Worm (Caenorhabditis elegans) whole organism, L2 larva: ENCODE data around the gene unc-64.

Experiments
- C34F6.9 ChIP-seq: fragments of 150-350 bp; optimal IDR thresholded peaks from 2 replicates; lab custom pipeline; 2014; ENCODE audit warnings: missing biosample characterization, missing genetic modification characterization
- F13H6.1 ChIP-seq: sonication (generic microtip); optimal IDR thresholded peaks from 2 replicates; lab custom pipeline; 2016; ENCODE audit warnings: missing genetic modification characterization, missing compliant biosample characterization
- R02D3.7 ChIP-seq: fragments of 150-350 bp; optimal IDR thresholded peaks from 2 replicates; lab custom pipeline; 2014; ENCODE audit warnings: missing biosample characterization, missing genetic modification characterization
- Y55F3AM.14 ChIP-seq: fragments of 200-800 bp; sonication (Bioruptor generic); optimal IDR thresholded peaks from 2 replicates; lab custom pipeline; 2018; ENCODE audit warnings: mild to moderate bottlenecking, missing genetic modification characterization, missing compliant biosample characterization
- ZK546.5 ChIP-seq: sonication (generic microtip); optimal IDR thresholded peaks from 2 replicates; lab custom pipeline; 2017; ENCODE audit warnings: missing biosample characterization, missing genetic modification characterization
- alr-1 ChIP-seq: fragments of 150-350 bp; optimal IDR thresholded peaks from 2 replicates; lab custom pipeline; 2014; ENCODE audit warnings: missing biosample characterization, missing genetic modification characterization
- aly-2 ChIP-seq: fragments of 150-350 bp; optimal IDR thresholded peaks from 2 replicates; lab custom pipeline; 2014; ENCODE audit warnings: missing biosample characterization, missing genetic modification characterization
- ama-1 ChIP-seq: fragments of 150-350 bp; optimal IDR thresholded peaks from 2 replicates; lab custom pipeline; 2018; ENCODE audit warnings: inconsistent platforms
- blmp-1 ChIP-seq: sonication (generic microtip); optimal IDR thresholded peaks from 2 replicates; lab custom pipeline; 2017; ENCODE audit warnings: missing genetic modification characterization, mild to moderate bottlenecking, missing compliant biosample characterization, antibody characterized with exemption, moderate library complexity; ENCODE audit not compliant: insufficient read depth
- ceh-16 ChIP-seq: fragments of 150-350 bp; optimal IDR thresholded peaks from 2 replicates; lab custom pipeline; 2014; ENCODE audit warnings: missing biosample characterization, missing genetic modification characterization
- ceh-82 ChIP-seq: fragments of 150-350 bp; optimal IDR thresholded peaks from 2 replicates; lab custom pipeline; 2014; ENCODE audit warnings: missing biosample characterization, missing genetic modification characterization
- crh-2 ChIP-seq: sonication (generic microtip); optimal IDR thresholded peaks from 2 replicates; lab custom pipeline; 2017; ENCODE audit warnings: missing biosample characterization, missing genetic modification characterization
- dmd-4 ChIP-seq: sonication (generic microtip); optimal IDR thresholded peaks from 2 replicates; lab custom pipeline; 2017; ENCODE audit warnings: missing biosample characterization, missing genetic modification characterization
- egl-27 ChIP-seq: sonication (generic microtip); optimal IDR thresholded peaks from 3 replicates; lab custom pipeline; 2017; ENCODE audit warnings: missing biosample characterization, missing genetic modification reagents, missing genetic modification characterization
- elt-1 ChIP-seq: fragments of 150-350 bp; optimal IDR thresholded peaks from 2 replicates; lab custom pipeline; 2014; ENCODE audit warnings: missing biosample characterization, missing genetic modification characterization
- elt-3 ChIP-seq: sonication (generic microtip); optimal IDR thresholded peaks from 2 replicates; lab custom pipeline; 2017; ENCODE audit warnings: missing biosample characterization, missing genetic modification characterization
- fos-1 ChIP-seq: fragments of 150-350 bp; optimal IDR thresholded peaks from 2 replicates; lab custom pipeline; 2014; ENCODE audit warnings: missing biosample characterization, missing genetic modification characterization
- gmeb-1 ChIP-seq: fragments of 150-350 bp; optimal IDR thresholded peaks from 2 replicates; lab custom pipeline; 2014; ENCODE audit warnings: missing biosample characterization, missing genetic modification characterization
- lin-11 ChIP-seq: fragments of 150-350 bp; sonication (generic microtip); optimal IDR thresholded peaks from 2 replicates; lab custom pipeline; 2014; ENCODE audit warnings: missing biosample characterization, missing genetic modification characterization, inconsistent platforms, mixed read lengths
- lin-13 ChIP-seq: fragments of 150-350 bp; optimal IDR thresholded peaks from 2 replicates; lab custom pipeline; 2014; ENCODE audit warnings: missing biosample characterization, missing genetic modification reagents, missing genetic modification characterization
- lsy-2 ChIP-seq, 2 experiments: fragments of 150-350 bp in 1 of 2; sonication (generic microtip) in 1 of 2; optimal IDR thresholded peaks; 2 replicates each; lab custom pipeline; 2014 to 2017; ENCODE audit warnings: missing biosample characterization in 2 of 2, missing genetic modification characterization in 2 of 2
- mab-5 ChIP-seq: fragments of 150-350 bp; optimal IDR thresholded peaks from 2 replicates; lab custom pipeline; 2014; ENCODE audit warnings: missing biosample characterization, missing genetic modification characterization
- mbf-1 ChIP-seq: sonication (generic microtip); optimal IDR thresholded peaks from 2 replicates; lab custom pipeline; 2017; ENCODE audit warnings: missing biosample characterization, missing genetic modification characterization
- mdl-1 ChIP-seq, 2 experiments: fragments of 150-350 bp in 1 of 2; sonication (generic microtip) in 1 of 2; optimal IDR thresholded peaks; 2 replicates each; lab custom pipeline; 2017; ENCODE audit warnings: missing biosample characterization in 2 of 2, missing genetic modification characterization in 2 of 2
- nhr-10 ChIP-seq: sonication (generic microtip); optimal IDR thresholded peaks from 2 replicates; lab custom pipeline; 2017; ENCODE audit warnings: missing biosample characterization, missing genetic modification characterization
- nhr-11 ChIP-seq: fragments of 150-350 bp; optimal IDR thresholded peaks from 2 replicates; lab custom pipeline; 2014; ENCODE audit warnings: missing biosample characterization, missing genetic modification characterization
- nhr-12 ChIP-seq: fragments of 150-350 bp; optimal IDR thresholded peaks from 2 replicates; lab custom pipeline; 2014; ENCODE audit warnings: missing biosample characterization, missing genetic modification characterization
- nhr-129 ChIP-seq: fragments of 150-350 bp; optimal IDR thresholded peaks from 2 replicates; lab custom pipeline; 2014; ENCODE audit warnings: missing biosample characterization, missing genetic modification characterization
- nhr-21 ChIP-seq: fragments of 150-350 bp; optimal IDR thresholded peaks from 2 replicates; lab custom pipeline; 2014; ENCODE audit warnings: missing biosample characterization, missing genetic modification characterization
- nhr-23 ChIP-seq: fragments of 150-350 bp; optimal IDR thresholded peaks from 2 replicates; lab custom pipeline; 2014; ENCODE audit warnings: missing biosample characterization, missing genetic modification reagents, missing genetic modification characterization
- nhr-237 ChIP-seq: fragments of 150-350 bp; optimal IDR thresholded peaks from 2 replicates; lab custom pipeline; 2014; ENCODE audit warnings: missing biosample characterization, missing genetic modification characterization
- nhr-25 ChIP-seq: fragments of 150-350 bp; sonication (generic microtip); optimal IDR thresholded peaks from 3 replicates; lab custom pipeline; 2014; ENCODE audit warnings: missing biosample characterization, missing genetic modification characterization
- nhr-6 ChIP-seq: fragments of 150-350 bp; optimal IDR thresholded peaks from 2 replicates; lab custom pipeline; 2014; ENCODE audit warnings: missing biosample characterization, missing genetic modification characterization
- peb-1 ChIP-seq: fragments of 150-350 bp; optimal IDR thresholded peaks from 2 replicates; lab custom pipeline; 2014; ENCODE audit warnings: missing biosample characterization, missing genetic modification characterization
- sem-4 ChIP-seq: fragments of 150-350 bp; optimal IDR thresholded peaks from 2 replicates; lab custom pipeline; 2014; ENCODE audit warnings: missing biosample characterization, missing genetic modification reagents, missing genetic modification characterization
- skn-1 ChIP-seq: sonication (generic microtip); optimal IDR thresholded peaks from 2 replicates; lab custom pipeline; 2017; ENCODE audit warnings: missing biosample characterization, missing genetic modification characterization
- sma-3 ChIP-seq: sonication (generic microtip); optimal IDR thresholded peaks from 2 replicates; lab custom pipeline; 2016; ENCODE audit warnings: missing genetic modification reagents, missing genetic modification characterization, missing compliant biosample characterization
- snpc-4 ChIP-seq: fragments of 150-350 bp; optimal IDR thresholded peaks from 2 replicates; lab custom pipeline; 2014; ENCODE audit warnings: missing biosample characterization, missing genetic modification characterization
- unc-55 ChIP-seq: fragments of 150-350 bp; sonication (generic microtip); optimal IDR thresholded peaks from 3 replicates; lab custom pipeline; 2014; ENCODE audit warnings: missing biosample characterization, missing genetic modification reagents, missing genetic modification characterization
- unc-62 ChIP-seq: fragments of 150-350 bp; optimal IDR thresholded peaks from 2 replicates; lab custom pipeline; 2014; ENCODE audit warnings: missing biosample characterization, missing genetic modification reagents, missing genetic modification characterization
- zag-1 ChIP-seq: fragments of 150-350 bp; optimal IDR thresholded peaks from 2 replicates; lab custom pipeline; 2014; ENCODE audit warnings: missing biosample characterization, missing genetic modification characterization
- ztf-1 ChIP-seq: fragments of 200-800 bp; sonication (Bioruptor generic); conservative IDR thresholded peaks from 2 replicates; pipeline ENCODE4 v1.3.6; 2022; ENCODE audit warnings: missing genetic modification characterization, missing compliant biosample characterization
- ztf-4 ChIP-seq: fragments of 150-350 bp; optimal IDR thresholded peaks from 2 replicates; lab custom pipeline; 2014; ENCODE audit warnings: missing biosample characterization, missing genetic modification characterization

The unc-64 gene

DNA sequence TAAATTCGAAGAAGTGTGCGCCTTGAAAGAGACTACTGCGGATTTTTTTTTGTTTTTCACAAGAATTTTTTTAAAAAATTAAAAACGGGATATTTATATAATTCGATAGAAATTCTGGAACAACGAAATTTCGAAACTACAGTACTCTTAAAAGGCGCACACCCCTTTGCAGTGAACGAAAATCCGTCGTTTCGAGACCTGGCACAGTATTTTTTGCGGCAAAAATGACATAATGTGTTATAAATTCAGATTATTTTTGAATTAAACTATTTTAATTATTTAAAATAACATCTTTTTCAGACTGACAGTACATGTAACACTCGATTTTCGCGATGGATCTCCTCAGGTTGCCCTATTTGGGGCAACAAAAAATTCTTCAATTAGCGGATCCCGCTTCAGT is 14.1 kb upstream of the unc-64 start, which contains the start of gene F56A8.4:
Gene F56A8.4, plus strand, starts transcription at position 301 of the 400 bp plus-strand sequence.
- TF ChIP-seq nhr-10 (tag; lab: Kevin White, UChicago) = no peak
- no peak for TF ChIP-seq egl-27
- TF ChIP-seq alr-1 (tag; lab: Kevin White, UChicago) = no peak
- no peak for TF ChIP-seq lin-11 (tag; lab: Kevin White, UChicago)
- TF ChIP-seq nhr-237 = no peak
- TF ChIP-seq dmd-4 (tag; lab: Kevin White, UChicago) = no peak
- no peak for TF ChIP-seq F13H6.1 (tag; lab: Kevin White, UChicago)
- TF ChIP-seq lin-13 (GFP tag; lab: Kevin White, UChicago) = no peak
- TF ChIP-seq lsy-2 (tag; optimal IDR thresholded peaks at IDR 0.05; lab: Kevin White, UChicago) = no peak
- TF ChIP-seq skn-1 (tag; lab: Kevin White, UChicago) = no peak
- no peak for TF ChIP-seq nhr-11 (tag; lab: Kevin White, UChicago)
- no peak for TF ChIP-seq nhr-25
- no peak for TF ChIP-seq R02D3.7
- no peak for TF ChIP-seq ZK546.5
- no peak for TF ChIP-seq zag-1 (tag; lab: Kevin White, UChicago)
- TF ChIP-seq peb-1 (tag; lab: Kevin White, UChicago) = no peak
- no peak for TF ChIP-seq elt-3
- TF ChIP-seq sma-3 (GFP tag; lab: Kevin White, UChicago) = no peak
- no peak for TF ChIP-seq ama-1 (lab: Kevin White, UChicago)

ce11 chrIII:13265566-13265965 is 11.5 kb upstream of the unc-64 start, which contains the start of gene F56A8.5:
F56A8.5 (plus strand) TSS chrIII:13265866.
- TF ChIP-seq nhr-21 (no peak), nhr-10 (tag; lab: Kevin White, UChicago) (no peak), lsy-2 (tag; optimal IDR thresholded peaks at IDR 0.05; lab: Kevin White, UChicago) (no peak), alr-1 (tag; lab: Kevin White, UChicago) (no peak), nhr-6 (tag; lab: Kevin White, UChicago) (no peak), elt-3 (no peak), peb-1 (tag; lab: Kevin White, UChicago) (no peak)

DNA sequence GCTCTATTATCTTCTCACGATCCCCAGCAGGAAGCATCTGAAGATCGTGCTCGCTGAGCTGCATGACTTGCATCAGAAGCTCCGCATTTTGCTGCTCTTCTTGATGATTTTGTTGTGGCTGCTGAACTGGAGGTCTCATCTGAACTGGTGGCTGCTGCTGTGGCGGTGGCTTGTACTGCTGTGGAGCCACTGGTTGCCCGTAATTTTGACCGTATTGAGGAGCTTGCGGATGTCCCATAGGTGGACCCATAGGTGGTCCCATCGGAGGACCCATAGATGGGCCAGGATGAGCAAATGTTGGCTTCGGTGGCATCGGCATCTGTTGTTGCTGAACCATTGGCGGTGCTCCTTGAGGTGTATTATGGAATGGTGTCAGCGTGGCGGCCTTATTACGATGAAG is 10.0 kb upstream of the unc-64 start:
- no peak for TF ChIP-seq unc-62 (GFP tag; lab: Kevin White, UChicago)
- TF ChIP-seq elt-1 = no peak
- no peak for TF ChIP-seq nhr-6 (tag; lab: Kevin White, UChicago)
- TF ChIP-seq nhr-11 (tag; lab: Kevin White, UChicago) = no peak
- TF ChIP-seq ZK546.5 = no peak
- TF ChIP-seq ztf-4 = no peak
- TF ChIP-seq nhr-129 (tag; lab: Kevin White, UChicago) = no peak
- TF ChIP-seq nhr-21 = no peak
- TF ChIP-seq sma-3 (GFP tag; lab: Kevin White, UChicago) = no peak
- TF ChIP-seq ama-1 (lab: Kevin White, UChicago) = no peak
- no peak for TF ChIP-seq nhr-23 (tag; lab: Kevin White, UChicago)
- TF ChIP-seq mdl-1 (tag; optimal IDR thresholded peaks at IDR 0.05; lab: Kevin White, UChicago) = no peak
- no peak for TF ChIP-seq lsy-2 (tag; optimal IDR thresholded peaks at IDR 0.05; lab: Kevin White, UChicago)
- no peak for TF ChIP-seq blmp-1 (tag; lab: Kevin White, UChicago)
- no peak for TF ChIP-seq C34F6.9 (tag; lab: Kevin White, UChicago)
- no peak for TF ChIP-seq R02D3.7
- no peak for TF ChIP-seq ztf-1 (GFP tag; lab: Robert Waterston, UW)
- TF ChIP-seq, all 48 proteins: peak for 0

DNA sequence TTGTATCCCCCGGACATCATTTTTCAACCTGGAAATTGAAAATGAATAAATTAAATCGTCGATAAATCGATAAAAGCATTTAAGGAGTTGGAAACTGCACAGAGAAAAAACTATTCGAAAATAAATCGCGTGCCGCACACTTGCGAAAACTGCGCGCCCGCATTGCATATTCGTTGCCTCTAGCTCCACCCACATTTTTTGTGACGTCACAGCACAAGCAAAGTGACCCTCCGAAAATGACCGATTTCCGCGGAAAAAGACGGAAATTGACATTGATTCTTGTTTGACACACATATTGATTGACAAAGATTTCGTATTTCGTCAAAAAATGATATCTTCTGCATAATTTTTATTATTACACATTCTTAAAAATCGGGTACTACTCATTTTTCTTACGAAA is 8.2 kb upstream of the unc-64 start, which contains the start of gene cpf-2:
Gene cpf-2, minus strand, starts transcription at position 28 of the 400 bp plus-strand sequence.
- TF ChIP-seq unc-55 (peak; percentile 78), dmd-4 (tag; lab: Kevin White, UChicago) (no peak), ZK546.5 (no peak), mdl-1 (tag; optimal IDR thresholded peaks at IDR 0.05; lab: Kevin White, UChicago) (no peak), ceh-16 (tag; lab: Kevin White, UChicago) (peak; percentile 70), zag-1 (tag; lab: Kevin White, UChicago) (no peak), nhr-11 (tag; lab: Kevin White, UChicago) (no peak), F13H6.1 (tag; lab: Kevin White, UChicago) (peak; percentile 84), fos-1 (tag; lab: Kevin White, UChicago) (peak; percentile 39), snpc-4 (tag; lab: Kevin White, UChicago) (no peak), skn-1 (tag; lab: Kevin White, UChicago) (peak; percentile 39), nhr-12 (tag; lab: Kevin White, UChicago) (no peak), R02D3.7 (no peak), aly-2 (tag; lab: Kevin White, UChicago) (no peak), sem-4 (tag; lab: Kevin White, UChicago) (peak; percentile 74), sma-3 (GFP tag; lab: Kevin White, UChicago) (peak; percentile 76), unc-62 (GFP tag; lab: Kevin White, UChicago) (no peak), elt-3 (no peak), nhr-10 (tag; lab: Kevin White, UChicago) (peak; percentile 27), blmp-1 (tag; lab: Kevin White, UChicago) (peak; percentile 14), nhr-21 (peak; percentile 77), crh-2 (peak; percentile 82), alr-1 (tag; lab: Kevin White, UChicago) (no peak), nhr-25 (peak; percentile 71), nhr-6 (tag; lab: Kevin White, UChicago) (peak; percentile 43), ceh-82 (no peak), Y55F3AM.14 (GFP tag; lab: Kevin White, UChicago) (no peak), mab-5 (tag; lab: Kevin White, UChicago) (no peak), nhr-237 (no peak), peb-1 (tag; lab: Kevin White, UChicago) (no peak), gmeb-1 (tag; lab: Kevin White, UChicago) (peak; percentile 85), mbf-1 (tag; lab: Kevin White, UChicago) (no peak), lin-13 (GFP tag; lab: Kevin White, UChicago) (peak; percentile 77), C34F6.9 (tag; lab: Kevin White, UChicago) (peak; percentile 80), lsy-2 (tag; optimal IDR thresholded peaks at IDR 0.05; lab: Kevin White, UChicago) (peak; percentile 66 to 83), ama-1 (lab: Kevin White, UChicago) (no peak)
